Worm (Caenorhabditis elegans) whole organism, early embryonic: ENCODE measurements around the gene gphr-1.

Source experiments
- B0310.2 ChIP-seq: sonication (generic microtip); optimal IDR thresholded peaks from 2 replicates; lab custom pipeline; 2016; ENCODE audit warnings: mild to moderate bottlenecking, missing genetic modification characterization, missing compliant biosample characterization
- F13C5.2 ChIP-seq: sonication (generic microtip); optimal IDR thresholded peaks from 2 replicates; lab custom pipeline; 2017; ENCODE audit warnings: mild to moderate bottlenecking, missing genetic modification characterization, inconsistent platforms, missing compliant biosample characterization
- aly-1 ChIP-seq: sonication (generic microtip); optimal IDR thresholded peaks from 2 replicates; lab custom pipeline; 2016; ENCODE audit warnings: missing genetic modification characterization, missing compliant biosample characterization
- ama-1 ChIP-seq: fragments of 150-350 bp; optimal IDR thresholded peaks from 2 replicates; lab custom pipeline; 2014
- ceh-13 ChIP-seq: fragments of 200-800 bp; sonication (Bioruptor generic); optimal IDR thresholded peaks from 2 replicates; lab custom pipeline; 2018; ENCODE audit warnings: mild to moderate bottlenecking, missing genetic modification characterization, missing compliant biosample characterization
- ceh-36 ChIP-seq: sonication (generic microtip); optimal IDR thresholded peaks from 2 replicates; lab custom pipeline; 2016; ENCODE audit warnings: missing genetic modification characterization, inconsistent platforms, missing compliant biosample characterization
- ets-7 ChIP-seq: sonication (generic microtip); optimal IDR thresholded peaks from 2 replicates; lab custom pipeline; 2016; ENCODE audit warnings: missing genotype, missing genetic modification characterization, missing compliant biosample characterization
- flt-1 ChIP-seq: fragments of 200-800 bp; sonication (Bioruptor generic); IDR thresholded peaks from 2 replicates; pipeline ENCODE4 v1.3.6; 2022; ENCODE audit warnings: missing genetic modification characterization, missing compliant biosample characterization
- hmbx-1 ChIP-seq: sonication (generic microtip); optimal IDR thresholded peaks from 2 replicates; lab custom pipeline; 2016; ENCODE audit warnings: mild to moderate bottlenecking, missing genetic modification characterization, missing compliant biosample characterization
- hmg-4 ChIP-seq: fragments of 200-800 bp; sonication (Bioruptor generic); optimal IDR thresholded peaks from 2 replicates; lab custom pipeline; 2018; ENCODE audit warnings: mild to moderate bottlenecking, missing genetic modification characterization, missing compliant biosample characterization
- hnd-1 ChIP-seq: sonication (generic microtip); optimal IDR thresholded peaks from 2 replicates; lab custom pipeline; 2016; ENCODE audit warnings: missing genetic modification characterization, missing compliant biosample characterization
- pes-1 ChIP-seq: fragments of 200-800 bp; sonication (Bioruptor generic); IDR thresholded peaks from 2 replicates; pipeline ENCODE4 v1.3.6; 2022; ENCODE audit warnings: missing genetic modification reagents, missing genetic modification characterization, missing compliant biosample characterization
- scrt-1 ChIP-seq: fragments of 200-800 bp; sonication (Bioruptor generic); IDR thresholded peaks from 2 replicates; pipeline ENCODE4 v1.3.6; 2022; ENCODE audit warnings: missing genetic modification characterization, missing compliant biosample characterization
- sea-1 ChIP-seq: fragments of 200-800 bp; sonication (Bioruptor generic); conservative IDR thresholded peaks from 2 replicates; pipeline ENCODE4 v1.3.6; 2022; ENCODE audit warnings: missing genetic modification characterization, missing compliant biosample characterization
- tbx-11 ChIP-seq: fragments of 200-800 bp; sonication (Bioruptor generic); IDR thresholded peaks from 2 replicates; pipeline ENCODE4 v1.3.6; 2022; ENCODE audit warnings: missing genetic modification characterization, missing compliant biosample characterization
- tbx-37 ChIP-seq: fragments of 200-800 bp; sonication (Bioruptor generic); conservative IDR thresholded peaks from 2 replicates; pipeline ENCODE4 v1.3.6; 2022; ENCODE audit warnings: missing genetic modification reagents, missing genetic modification characterization, missing compliant biosample characterization
- tra-4 ChIP-seq: sonication (generic microtip); optimal IDR thresholded peaks from 2 replicates; lab custom pipeline; 2017; ENCODE audit warnings: missing genetic modification characterization, missing compliant biosample characterization

gphr-1 gene

DNA sequence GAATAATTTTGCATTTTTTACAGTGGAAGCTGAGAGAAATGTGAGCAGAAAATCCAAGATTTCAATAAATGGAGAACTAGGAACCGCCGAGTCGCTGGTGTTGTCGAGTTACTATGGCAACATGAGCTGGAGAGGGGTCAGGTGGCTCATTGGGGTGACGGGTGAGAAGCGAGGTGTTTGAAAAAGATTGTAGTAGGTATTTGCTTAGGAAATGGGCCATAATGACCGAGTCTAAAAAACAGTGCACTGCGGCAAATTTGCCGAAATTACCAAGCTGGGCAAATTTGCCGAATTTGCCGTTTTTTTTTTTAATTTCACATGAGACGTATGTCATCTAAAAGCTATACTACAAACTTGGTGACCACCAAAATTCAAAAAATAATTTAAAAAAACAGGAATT, 16.4 kb upstream of the gphr-1 start, which contains the start of gene osm-12:
Gene osm-12 (minus strand): TSS at position 101 of the 400 bp plus-strand sequence.
- no peak for TF ChIP-seq tbx-11
- TF ChIP-seq ama-1 (lab: Kevin White, UChicago), result no peak
- TF ChIP-seq tbx-37 (GFP tag; lab: Robert Waterston, UW), result no peak
- TF ChIP-seq hmbx-1, result no peak

DNA sequence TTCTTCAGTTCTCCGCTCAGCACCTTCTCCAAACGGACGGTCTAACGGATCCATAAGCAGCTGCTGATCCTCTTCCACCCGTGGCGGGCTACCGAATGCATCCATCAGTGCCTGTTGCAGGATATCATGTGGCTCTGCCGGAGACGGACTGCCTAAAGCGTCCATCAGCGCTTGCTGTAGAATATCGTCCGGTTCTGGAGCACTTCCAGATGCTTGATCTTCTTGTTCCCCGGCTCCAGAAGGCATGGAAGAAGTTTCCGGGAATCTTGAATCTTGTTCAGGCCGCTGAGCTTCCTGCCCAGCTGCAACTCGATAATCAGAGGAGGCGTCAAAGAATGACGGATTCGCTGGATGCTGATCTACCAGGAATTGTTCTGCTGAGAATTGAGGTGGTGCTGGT, 13.6 kb upstream of the gphr-1 start:
- no peak for TF ChIP-seq B0310.2
- no peak for TF ChIP-seq tbx-11
- no peak for TF ChIP-seq hmg-4
- TF ChIP-seq ceh-36, result no peak
- no peak for TF ChIP-seq F13C5.2 (tag; lab: Kevin White, UChicago)
- no peak for TF ChIP-seq hmbx-1
- TF ChIP-seq ets-7 (tag; lab: Kevin White, UChicago), result no peak
- TF ChIP-seq ceh-13 (GFP tag; lab: Kevin White, UChicago), result no peak
- TF ChIP-seq tra-4 (tag; lab: Kevin White, UChicago), result no peak
- TF ChIP-seq ama-1 (lab: Kevin White, UChicago), result no peak
- no peak for TF ChIP-seq scrt-1 (GFP tag; lab: Robert Waterston, UW)

DNA sequence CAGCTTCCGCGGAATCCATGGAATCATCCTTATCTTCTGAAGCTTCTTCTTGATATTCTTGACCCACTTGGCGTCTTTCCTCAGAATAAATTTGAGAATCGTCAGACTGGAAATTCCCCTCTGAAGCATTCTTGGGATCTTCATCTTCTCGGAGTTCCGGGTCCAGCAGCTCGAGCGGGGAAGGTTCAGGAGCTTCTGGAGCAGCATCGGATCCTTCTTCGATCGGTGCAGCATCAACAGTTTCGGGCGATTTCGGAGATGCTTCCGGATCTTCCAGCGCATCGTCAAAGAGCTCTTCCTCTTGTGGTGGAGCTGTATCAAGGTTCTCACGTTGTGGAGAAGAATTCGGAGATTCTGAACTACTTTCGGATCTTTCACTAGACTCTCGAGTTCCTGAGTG, 11.3 kb upstream of the gphr-1 start:
- no peak for TF ChIP-seq tbx-11
- TF ChIP-seq sea-1 (GFP tag; lab: Robert Waterston, UW), result no peak
- TF ChIP-seq hmg-4, result no peak
- TF ChIP-seq ama-1 (lab: Kevin White, UChicago), result no peak
- no peak for TF ChIP-seq tra-4 (tag; lab: Kevin White, UChicago)
- no peak for TF ChIP-seq hnd-1 (tag; lab: Kevin White, UChicago)
- no peak for TF ChIP-seq scrt-1 (GFP tag; lab: Robert Waterston, UW)
- TF ChIP-seq B0310.2, result no peak
- no peak for TF ChIP-seq tbx-37 (GFP tag; lab: Robert Waterston, UW)
- TF ChIP-seq ceh-36, result no peak
- no peak for TF ChIP-seq pes-1
- no peak for TF ChIP-seq ets-7 (tag; lab: Kevin White, UChicago)
- TF ChIP-seq ceh-13 (GFP tag; lab: Kevin White, UChicago), result no peak
- TF ChIP-seq F13C5.2 (tag; lab: Kevin White, UChicago), result no peak
- TF ChIP-seq flt-1, result no peak
- TF ChIP-seq hmbx-1, result no peak
- TF ChIP-seq aly-1 (tag; lab: Kevin White, UChicago), result no peak

DNA sequence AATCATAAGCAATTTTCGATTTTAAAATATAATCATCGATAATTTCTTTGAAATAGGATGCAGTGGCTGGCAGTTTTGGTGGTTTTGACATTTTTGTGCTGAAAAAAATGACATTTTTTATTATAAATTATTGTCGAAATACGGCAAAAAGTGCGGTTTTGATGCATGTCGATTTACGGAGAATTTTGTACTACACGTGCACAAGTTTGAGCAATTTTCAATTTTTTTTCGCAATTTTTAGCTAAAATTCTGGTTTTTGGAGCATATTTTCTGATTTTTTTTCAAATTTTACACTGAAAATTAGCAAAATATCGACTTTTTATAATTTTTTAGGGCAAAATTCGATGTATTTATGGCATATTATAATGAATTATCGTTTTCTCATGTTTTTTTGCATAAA, 3.3 kb upstream of the gphr-1 start, which contains the start of gene Y75B8A.13:
Gene Y75B8A.13 (minus strand): TSS at position 101 of the 400 bp plus-strand sequence.
- TF ChIP-seq hnd-1 (tag; lab: Kevin White, UChicago) (no peak), ceh-13 (GFP tag; lab: Kevin White, UChicago) (no peak), hmg-4 (no peak), tbx-37 (GFP tag; lab: Robert Waterston, UW) (no peak), ets-7 (tag; lab: Kevin White, UChicago) (no peak), F13C5.2 (tag; lab: Kevin White, UChicago) (no peak), ama-1 (lab: Kevin White, UChicago) (no peak), aly-1 (tag; lab: Kevin White, UChicago) (no peak), sea-1 (GFP tag; lab: Robert Waterston, UW) (no peak), hmbx-1 (no peak), scrt-1 (GFP tag; lab: Robert Waterston, UW) (no peak)

DNA sequence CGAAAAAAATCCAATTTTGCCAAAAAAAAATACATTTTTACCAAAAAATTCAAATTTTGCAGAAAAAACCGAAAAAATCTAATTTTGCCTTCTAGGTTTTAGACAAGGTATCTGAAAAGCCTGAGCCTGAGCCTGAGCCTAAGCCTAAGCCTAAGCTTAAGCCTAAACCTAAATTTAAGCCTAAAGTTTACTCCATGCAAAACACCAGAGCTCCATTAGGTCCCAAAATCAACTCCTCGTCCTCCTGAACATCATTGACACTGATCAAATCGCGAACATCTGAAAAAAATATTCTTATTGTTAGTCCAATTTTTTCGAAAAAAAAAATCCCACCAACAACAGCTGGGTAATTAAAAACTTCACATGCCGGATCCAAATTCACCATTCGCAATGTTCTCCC, 769 bp upstream of the gphr-1 start:
- TF ChIP-seq tra-4 (tag; lab: Kevin White, UChicago) (no peak), ceh-36 (no peak), flt-1 (no peak), ets-7 (tag; lab: Kevin White, UChicago) (no peak), hnd-1 (tag; lab: Kevin White, UChicago) (no peak), scrt-1 (GFP tag; lab: Robert Waterston, UW) (no peak), tbx-11 (no peak), sea-1 (GFP tag; lab: Robert Waterston, UW) (no peak), B0310.2 (no peak), tbx-37 (GFP tag; lab: Robert Waterston, UW) (no peak), hmbx-1 (no peak), pes-1 (no peak), F13C5.2 (tag; lab: Kevin White, UChicago) (no peak)

DNA sequence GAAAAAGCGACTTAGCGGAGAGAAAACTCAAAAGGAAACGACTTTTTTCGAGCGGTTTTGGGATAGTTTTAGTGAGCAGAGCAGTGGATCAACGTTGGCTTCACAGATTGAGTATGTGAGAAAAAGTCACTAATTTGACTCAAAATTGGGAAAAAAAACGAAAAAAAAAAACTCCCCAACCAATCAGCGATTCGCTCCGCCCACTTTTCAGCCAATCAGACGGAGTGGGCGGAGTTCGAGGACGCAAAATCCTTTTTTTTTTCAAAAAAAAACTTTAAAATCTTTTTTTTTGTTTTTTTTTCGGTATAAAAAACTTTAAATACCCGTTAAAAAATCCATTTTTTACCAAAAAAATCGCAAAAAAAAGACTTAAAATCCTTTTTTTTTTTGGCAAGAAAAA, 2.0 kb downstream of the gphr-1 start:
- TF ChIP-seq scrt-1 (GFP tag; lab: Robert Waterston, UW) (no peak), aly-1 (tag; lab: Kevin White, UChicago) (no peak), ama-1 (lab: Kevin White, UChicago) (no peak), F13C5.2 (tag; lab: Kevin White, UChicago) (no peak), flt-1 (no peak), B0310.2 (no peak), sea-1 (GFP tag; lab: Robert Waterston, UW) (no peak), ceh-36 (no peak), ceh-13 (GFP tag; lab: Kevin White, UChicago) (no peak), ets-7 (tag; lab: Kevin White, UChicago) (no peak), hmbx-1 (no peak), tbx-37 (GFP tag; lab: Robert Waterston, UW) (no peak), pes-1 (no peak)

DNA sequence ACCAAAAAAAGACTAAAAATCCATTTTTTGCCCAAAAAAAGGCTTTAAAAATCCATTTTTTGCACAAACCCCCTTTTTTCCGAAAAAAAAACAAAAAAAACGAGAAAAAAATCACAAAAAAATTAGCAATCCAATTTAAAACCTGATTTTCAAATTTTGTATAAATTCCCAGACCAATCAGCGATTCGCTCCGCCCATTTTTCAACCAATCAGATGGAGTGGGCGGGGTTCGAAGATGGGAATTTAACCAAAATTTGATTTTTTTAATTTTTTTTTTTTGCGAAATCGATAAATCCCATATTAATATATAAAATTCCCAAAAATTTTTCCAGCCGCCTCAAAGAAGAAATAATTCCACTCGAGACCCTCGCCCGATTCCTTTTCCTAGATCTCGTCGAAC, 2.6 kb downstream of the gphr-1 start:
- no peak for TF ChIP-seq ets-7 (tag; lab: Kevin White, UChicago)
- TF ChIP-seq hmg-4, result no peak
- TF ChIP-seq B0310.2, result no peak

DNA sequence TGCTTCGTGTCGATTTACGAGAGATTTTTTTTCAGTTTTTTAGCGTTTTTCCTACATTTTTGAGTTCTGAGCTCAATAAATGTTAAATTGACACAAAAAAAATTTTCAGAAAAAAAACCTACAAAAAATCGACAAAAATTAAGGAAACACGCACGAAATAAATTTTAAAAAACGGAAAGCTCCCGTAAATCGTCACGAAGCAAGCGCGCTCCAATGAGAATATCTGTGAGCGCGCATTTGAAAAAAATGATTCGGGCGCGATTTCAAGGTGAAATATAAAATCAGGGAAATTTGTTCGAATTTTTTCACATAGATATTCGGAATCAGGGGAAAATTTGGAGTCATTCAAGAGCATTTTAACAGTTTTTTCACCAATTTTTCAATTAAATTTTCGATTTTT, 4.4 kb downstream of the gphr-1 start:
- TF ChIP-seq tbx-37 (GFP tag; lab: Robert Waterston, UW), result no peak
- no peak for TF ChIP-seq tbx-11
- no peak for TF ChIP-seq ceh-36
- no peak for TF ChIP-seq pes-1
- no peak for TF ChIP-seq scrt-1 (GFP tag; lab: Robert Waterston, UW)
- no peak for TF ChIP-seq flt-1
- TF ChIP-seq tra-4 (tag; lab: Kevin White, UChicago), result no peak
- TF ChIP-seq B0310.2, result no peak
- no peak for TF ChIP-seq hmbx-1
- TF ChIP-seq hnd-1 (tag; lab: Kevin White, UChicago), result no peak
- TF ChIP-seq F13C5.2 (tag; lab: Kevin White, UChicago), result no peak
- no peak for TF ChIP-seq hmg-4
- no peak for TF ChIP-seq ets-7 (tag; lab: Kevin White, UChicago)
